Worm (Caenorhabditis elegans): ENCODE results near the gene C05B5.1.

DNA sequence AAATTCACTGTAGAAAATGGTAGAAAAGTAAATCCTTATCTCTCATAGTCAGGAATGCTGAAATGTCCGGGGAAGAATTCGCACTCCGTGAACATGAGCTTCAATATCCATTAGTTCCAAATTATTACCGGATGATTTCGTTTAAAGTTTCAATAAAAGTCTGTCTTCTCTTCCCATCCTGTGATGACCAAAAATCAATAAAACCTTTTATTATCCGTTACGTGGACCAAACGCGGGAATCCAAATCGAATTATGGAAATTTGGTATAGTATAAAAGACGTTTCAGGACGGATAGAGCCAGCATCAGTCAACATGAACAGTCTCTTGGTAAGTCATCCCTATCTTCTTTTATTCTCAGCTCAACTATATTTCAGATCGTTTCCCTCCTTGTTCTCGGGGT is 16.0 kb upstream of the C05B5.1 start, which contains the start of gene C05B5.11:
- no peak for TF ChIP-seq snpc-4 (tag; optimal IDR thresholded peaks at IDR 0.05)
- TF ChIP-seq lin-13 (tag; optimal IDR thresholded peaks at IDR 0.05), result no peak
- no peak for TF ChIP-seq drap-1 (GFP tag; optimal IDR thresholded peaks at IDR 0.05)
- no peak for TF ChIP-seq cnd-1 (tag; optimal IDR thresholded peaks at IDR 0.05)
- no peak for TF ChIP-seq bed-3 (GFP tag; optimal IDR thresholded peaks at IDR 0.05)
- no peak for TF ChIP-seq elt-1 (tag; optimal IDR thresholded peaks at IDR 0.05; ENCODE audit: borderline replicate concordance, insufficient read depth)
- TF ChIP-seq sptf-1 (tag; optimal IDR thresholded peaks at IDR 0.05), result no peak
- TF ChIP-seq nhr-12 (tag; optimal IDR thresholded peaks at IDR 0.05), result no peak
- no peak for TF ChIP-seq mab-5 (tag; optimal IDR thresholded peaks at IDR 0.05)

Measured in whole organism, mixed stage, embryonic.